Fruit fly (Drosophila melanogaster) whole organism, wandering third instar larva: ENCODE measurements around the gene nSyb.

Source experiments
- Dfd ChIP-seq: fragments of >200 bp; optimal IDR thresholded peaks from 2 replicates; lab custom pipeline; 2017; ENCODE audit warnings: missing biosample characterization, missing genetic modification characterization
- Hr78 ChIP-seq: fragments of >200 bp; optimal IDR thresholded peaks from 2 replicates; lab custom pipeline; 2017; ENCODE audit warnings: missing biosample characterization, missing genetic modification characterization
- OdsH ChIP-seq: fragments of 200-800 bp; sonication (Bioruptor generic); optimal IDR thresholded peaks from 2 replicates; lab custom pipeline; 2016; ENCODE audit warnings: missing biosample characterization, mild to moderate bottlenecking, missing genetic modification characterization
- Sp1 ChIP-seq: fragments of 200-800 bp; sonication (Bioruptor generic); optimal IDR thresholded peaks from 3 replicates; lab custom pipeline; 2019; ENCODE audit warnings: missing biosample characterization, mild to moderate bottlenecking, missing genetic modification characterization, moderate library complexity
- dl ChIP-seq, 2 experiments: fragments of 175-275, 200-275 bp in 1 of 2; fragments of 200-275 bp in 1 of 2; sonication (Bioruptor generic); optimal IDR thresholded peaks; lab custom pipeline; 2018; ENCODE audit warnings: mild to moderate bottlenecking in 2 of 2, missing biosample characterization in 2 of 2, missing genetic modification characterization in 2 of 2, moderate library complexity in 2 of 2; ENCODE audit not compliant: partially characterized antibody in 2 of 2, insufficient read depth in 1 of 2
- ey ChIP-seq: fragments of 200-800 bp; sonication (Bioruptor generic); optimal IDR thresholded peaks from 2 replicates; lab custom pipeline; 2016; ENCODE audit warnings: missing biosample characterization, missing genetic modification characterization
- h ChIP-seq: fragments of 200-800 bp; sonication (Bioruptor generic); optimal IDR thresholded peaks from 3 replicates; lab custom pipeline; 2016; ENCODE audit warnings: missing biosample characterization, mild to moderate bottlenecking, missing genetic modification characterization
- lola ChIP-seq: fragments of >200 bp; optimal IDR thresholded peaks from 2 replicates; lab custom pipeline; 2017; ENCODE audit warnings: missing biosample characterization, missing genetic modification characterization
- pan ChIP-seq: fragments of >200 bp; optimal IDR thresholded peaks from 2 replicates; lab custom pipeline; 2017
- psq ChIP-seq: fragments of 200-800 bp; sonication (Bioruptor generic); optimal IDR thresholded peaks from 3 replicates; lab custom pipeline; 2017; ENCODE audit warnings: missing biosample characterization, mild to moderate bottlenecking, missing genetic modification characterization, moderate library complexity
- rgr ChIP-seq: fragments of 200-800 bp; sonication (Bioruptor generic); optimal IDR thresholded peaks from 3 replicates; lab custom pipeline; 2016; ENCODE audit warnings: missing biosample characterization, mild to moderate bottlenecking, missing genetic modification characterization
- sage ChIP-seq: fragments of 200-800 bp; sonication (Bioruptor generic); optimal IDR thresholded peaks from 2 replicates; lab custom pipeline; 2016; ENCODE audit warnings: missing biosample characterization, mild to moderate bottlenecking, missing genetic modification characterization
- usp ChIP-seq: fragments of >200 bp; optimal IDR thresholded peaks from 2 replicates; lab custom pipeline; 2017; ENCODE audit warnings: missing biosample characterization, missing genetic modification characterization
- woc ChIP-seq: sonication (Bioruptor generic); optimal IDR thresholded peaks from 2 replicates; lab custom pipeline; 2016; ENCODE audit warnings: missing biosample characterization, mild to moderate bottlenecking, missing genetic modification characterization

- no peak for TF ChIP-seq ey (GFP tag; lab: Kevin White, UChicago)
- TF ChIP-seq usp (GFP tag; lab: Kevin White, UChicago) = no peak
- TF ChIP-seq psq = no peak
- TF ChIP-seq woc (GFP tag; lab: Kevin White, UChicago) = no peak
- no peak for TF ChIP-seq rgr (GFP tag; lab: Kevin White, UChicago)
- TF ChIP-seq lola (GFP tag; lab: Kevin White, UChicago) = no peak
- TF ChIP-seq Sp1 = no peak
- TF ChIP-seq h (GFP tag; lab: Kevin White, UChicago) = no peak
- no peak for TF ChIP-seq Dfd (GFP tag; lab: Kevin White, UChicago)
- no peak for TF ChIP-seq Hr78 (GFP tag; lab: Kevin White, UChicago)
- TF ChIP-seq OdsH (GFP tag; lab: Kevin White, UChicago) = no peak
- no peak for TF ChIP-seq pan (lab: Kevin White, UChicago)
- TF ChIP-seq sage (GFP tag; lab: Kevin White, UChicago) = no peak
- TF ChIP-seq dl (GFP tag; optimal IDR thresholded peaks at IDR 0.05; lab: Kevin White, UChicago; ENCODE audit: insufficient read depth in 1 of 2, partially characterized antibody in 2 of 2) = no peak
Measured at dm6 chr3L:1580821-1581220, 56.7 kb downstream of the nSyb start.
